Worm (Caenorhabditis elegans) whole organism, L2 larva: ENCODE measurements around the gene enu-3.5.

Source experiments
- Y55F3AM.14 ChIP-seq: fragments of 200-800 bp; sonication (Bioruptor generic); optimal IDR thresholded peaks from 2 replicates; lab custom pipeline; 2018; ENCODE audit warnings: mild to moderate bottlenecking, missing genetic modification characterization, missing compliant biosample characterization
- egl-27 ChIP-seq: sonication (generic microtip); optimal IDR thresholded peaks from 3 replicates; lab custom pipeline; 2017; ENCODE audit warnings: missing biosample characterization, missing genetic modification reagents, missing genetic modification characterization
- elt-3 ChIP-seq: sonication (generic microtip); optimal IDR thresholded peaks from 2 replicates; lab custom pipeline; 2017; ENCODE audit warnings: missing biosample characterization, missing genetic modification characterization
- fos-1 ChIP-seq: fragments of 150-350 bp; optimal IDR thresholded peaks from 2 replicates; lab custom pipeline; 2014; ENCODE audit warnings: missing biosample characterization, missing genetic modification characterization
- lin-11 ChIP-seq: fragments of 150-350 bp; sonication (generic microtip); optimal IDR thresholded peaks from 2 replicates; lab custom pipeline; 2014; ENCODE audit warnings: missing biosample characterization, missing genetic modification characterization, inconsistent platforms, mixed read lengths
- nhr-10 ChIP-seq: sonication (generic microtip); optimal IDR thresholded peaks from 2 replicates; lab custom pipeline; 2017; ENCODE audit warnings: missing biosample characterization, missing genetic modification characterization
- nhr-237 ChIP-seq: fragments of 150-350 bp; optimal IDR thresholded peaks from 2 replicates; lab custom pipeline; 2014; ENCODE audit warnings: missing biosample characterization, missing genetic modification characterization
- ztf-4 ChIP-seq: fragments of 150-350 bp; optimal IDR thresholded peaks from 2 replicates; lab custom pipeline; 2014; ENCODE audit warnings: missing biosample characterization, missing genetic modification characterization

DNA sequence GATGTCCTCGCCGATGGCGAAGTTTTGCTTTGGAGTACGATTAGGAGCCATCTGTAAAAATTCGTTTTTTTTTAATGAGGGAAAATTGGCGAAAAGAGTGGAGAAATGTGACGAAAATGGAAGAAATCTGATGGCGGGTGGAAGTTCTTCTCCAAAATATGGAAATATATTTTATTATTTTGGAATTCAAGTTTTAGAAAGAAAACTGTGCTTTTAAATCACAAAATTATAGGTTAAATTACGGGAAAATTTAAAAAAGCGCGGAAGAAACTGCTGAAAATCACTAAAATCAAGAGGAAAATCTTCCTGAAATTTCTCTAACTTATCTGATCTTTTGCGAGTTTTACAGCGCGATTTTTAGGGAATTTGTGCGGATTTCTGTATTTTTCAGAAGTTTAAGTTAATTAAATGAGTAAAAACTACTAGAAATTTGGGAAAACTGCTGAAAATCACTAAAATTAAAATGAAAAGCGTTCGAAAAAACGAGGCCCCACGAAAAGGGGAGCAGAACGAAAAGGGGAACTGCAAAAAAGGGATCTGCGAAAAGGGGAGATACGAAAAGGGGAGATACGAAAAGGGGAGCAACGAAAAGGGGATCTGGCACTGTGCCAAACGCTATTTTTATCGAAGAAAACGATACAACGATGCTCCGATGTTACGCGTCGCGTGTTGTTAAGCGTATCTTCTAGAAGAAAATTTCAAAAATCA is at the start of gene enu-3.5, which contains the start of gene cec-7:
- no peak for TF ChIP-seq ztf-4
- TF ChIP-seq fos-1 (tag; lab: Kevin White, UChicago), result no peak
- TF ChIP-seq nhr-237 (tag; lab: Kevin White, UChicago), result no peak
- no peak for TF ChIP-seq egl-27 (tag; lab: Kevin White, UChicago)
- no peak for TF ChIP-seq elt-3 (tag; lab: Kevin White, UChicago)
- TF ChIP-seq lin-11, result no peak
- TF ChIP-seq Y55F3AM.14, result no peak
- no peak for TF ChIP-seq nhr-10 (tag; lab: Kevin White, UChicago)
